Fruit fly (Drosophila melanogaster) whole organism, embryonic: Measurements from ENCODE around the gene CG9550.

Experiments used
- Atf6 ChIP-seq: fragments of 200-800 bp; sonication (Bioruptor generic); IDR thresholded peaks from 2 replicates; pipeline ENCODE4 v1.3.6; 2022; ENCODE audit warnings: missing biosample characterization, missing genetic modification characterization
- Bdp1 ChIP-seq: fragments of 200-800 bp; sonication (Bioruptor generic); optimal IDR thresholded peaks from 3 replicates; lab custom pipeline; 2016; ENCODE audit warnings: missing biosample characterization, missing genetic modification characterization
- CG10209 ChIP-seq: fragments of 200-800 bp; sonication (Bioruptor generic); optimal IDR thresholded peaks from 3 replicates; lab custom pipeline; 2017; ENCODE audit warnings: missing biosample characterization, mild to moderate bottlenecking, missing genetic modification characterization, missing genetic modification reagents
- CG1024 ChIP-seq: fragments of 200-800 bp; sonication (Bioruptor generic); IDR thresholded peaks from 2 replicates; pipeline ENCODE4 v1.3.6; 2022; ENCODE audit warnings: missing biosample characterization, missing genetic modification characterization
- CG11085 ChIP-seq: fragments of 200-800 bp; sonication (Bioruptor generic); IDR thresholded peaks from 2 replicates; pipeline ENCODE4 v1.3.6; 2022; ENCODE audit warnings: missing biosample characterization, missing genetic modification characterization
- CG12236 ChIP-seq: fragments of 200-800 bp; sonication (Bioruptor generic); optimal IDR thresholded peaks from 2 replicates; lab custom pipeline; 2016; ENCODE audit warnings: missing biosample characterization, missing genetic modification characterization
- CG13296 ChIP-seq: fragments of 200-800 bp; sonication (Bioruptor generic); optimal IDR thresholded peaks from 3 replicates; lab custom pipeline; 2018; ENCODE audit warnings: missing biosample characterization, mild to moderate bottlenecking, missing genetic modification characterization
- CG14667 ChIP-seq: fragments of 200-800 bp; sonication (Bioruptor generic); IDR thresholded peaks from 2 replicates; pipeline ENCODE4 v1.3.6; 2022; ENCODE audit warnings: missing biosample characterization, missing genetic modification characterization
- CG15011 ChIP-seq: fragments of 200-800 bp; sonication (Bioruptor generic); optimal IDR thresholded peaks from 3 replicates; lab custom pipeline; 2018; ENCODE audit warnings: missing biosample characterization, mild to moderate bottlenecking, missing genetic modification characterization
- CG15269 ChIP-seq: fragments of 200-800 bp; sonication (Bioruptor generic); optimal IDR thresholded peaks from 2 replicates; lab custom pipeline; 2018; ENCODE audit warnings: missing biosample characterization, mild to moderate bottlenecking, missing genetic modification characterization, moderate library complexity
- CG15514 ChIP-seq: fragments of 200-800 bp; sonication (Bioruptor generic); optimal IDR thresholded peaks from 3 replicates; lab custom pipeline; 2017; ENCODE audit warnings: missing biosample characterization, missing genetic modification characterization, mild to moderate bottlenecking, moderate library complexity, missing genetic modification reagents
- CG1602 ChIP-seq: fragments of 200-800 bp; sonication (Bioruptor generic); optimal IDR thresholded peaks from 3 replicates; lab custom pipeline; 2016; ENCODE audit warnings: missing biosample characterization, missing genetic modification characterization
- CG17612 ChIP-seq: fragments of 200-800 bp; sonication (Bioruptor generic); IDR thresholded peaks from 2 replicates; pipeline ENCODE4 v1.3.6; 2022; ENCODE audit warnings: missing biosample characterization, missing genetic modification characterization
- CG18011 ChIP-seq: fragments of 200-800 bp; sonication (Bioruptor generic); optimal IDR thresholded peaks from 2 replicates; lab custom pipeline; 2017; ENCODE audit warnings: missing biosample characterization, missing genetic modification characterization, mild to moderate bottlenecking, moderate library complexity, missing genotype
- CG2202 ChIP-seq: fragments of 200-800 bp; sonication (Bioruptor generic); optimal IDR thresholded peaks from 2 replicates; lab custom pipeline; 2018; ENCODE audit warnings: missing biosample characterization, mild to moderate bottlenecking, missing genetic modification characterization
- CG3995 ChIP-seq: fragments of 200-800 bp; sonication (Bioruptor generic); optimal IDR thresholded peaks from 3 replicates; lab custom pipeline; 2016; ENCODE audit warnings: missing biosample characterization, missing genetic modification characterization
- CG4360 ChIP-seq: fragments of 200-800 bp; sonication (Bioruptor generic); IDR thresholded peaks from 2 replicates; pipeline ENCODE4 v1.3.6; 2022; ENCODE audit warnings: missing biosample characterization, missing genetic modification characterization
- CG4404 ChIP-seq: fragments of 200-800 bp; sonication (Bioruptor generic); IDR thresholded peaks from 2 replicates; pipeline ENCODE4 v1.3.6; 2022; ENCODE audit warnings: missing biosample characterization, missing genetic modification characterization
- CG4707 ChIP-seq: fragments of 200-800 bp; sonication (Bioruptor generic); optimal IDR thresholded peaks from 2 replicates; lab custom pipeline; 2018; ENCODE audit warnings: missing biosample characterization, mild to moderate bottlenecking, missing genetic modification characterization, moderate library complexity
- CG5180 ChIP-seq: fragments of 200-800 bp; sonication (Bioruptor generic); optimal IDR thresholded peaks from 3 replicates; lab custom pipeline; 2017; ENCODE audit warnings: missing biosample characterization, missing genetic modification characterization, mild to moderate bottlenecking, moderate library complexity, missing genetic modification reagents
- CG5953 ChIP-seq: fragments of 200-800 bp; sonication (Bioruptor generic); IDR thresholded peaks from 2 replicates; pipeline ENCODE4 v1.3.6; 2022; ENCODE audit warnings: missing biosample characterization, missing genetic modification characterization
- CG6689 ChIP-seq: fragments of 200-800 bp; sonication (Bioruptor generic); IDR thresholded peaks from 2 replicates; pipeline ENCODE4 v1.3.6; 2022; ENCODE audit warnings: missing biosample characterization, missing genetic modification characterization
- CG6765 ChIP-seq: fragments of 200-800 bp; sonication (Bioruptor generic); optimal IDR thresholded peaks from 3 replicates; lab custom pipeline; 2017; ENCODE audit warnings: missing biosample characterization, mild to moderate bottlenecking, missing genetic modification characterization
- CG6813 ChIP-seq: fragments of 200-800 bp; sonication (Bioruptor generic); optimal IDR thresholded peaks from 2 replicates; lab custom pipeline; 2017; ENCODE audit warnings: missing biosample characterization, missing genetic modification characterization, mild to moderate bottlenecking, moderate library complexity, missing genetic modification reagents
- CG6854 ChIP-seq: fragments of 200-800 bp; sonication (Bioruptor generic); optimal IDR thresholded peaks from 3 replicates; lab custom pipeline; 2017; ENCODE audit warnings: missing biosample characterization, mild to moderate bottlenecking, missing genetic modification characterization
- CG7372 ChIP-seq: fragments of 200-800 bp; sonication (Bioruptor generic); IDR thresholded peaks from 2 replicates; pipeline ENCODE4 v1.3.6; 2022; ENCODE audit warnings: missing biosample characterization, missing genetic modification characterization
- CG7745 ChIP-seq: fragments of 200-800 bp; sonication (Bioruptor generic); optimal IDR thresholded peaks from 2 replicates; lab custom pipeline; 2018; ENCODE audit warnings: missing biosample characterization, mild to moderate bottlenecking, missing genetic modification characterization, moderate library complexity
- CG7839 ChIP-seq: fragments of 200-800 bp; sonication (Bioruptor generic); optimal IDR thresholded peaks from 3 replicates; lab custom pipeline; 2018; ENCODE audit warnings: missing biosample characterization, mild to moderate bottlenecking, missing genetic modification characterization, moderate library complexity
- CkIIα-i1 ChIP-seq: fragments of 200-800 bp; sonication (Bioruptor generic); IDR thresholded peaks from 2 replicates; pipeline ENCODE4 v1.3.6; 2022; ENCODE audit warnings: missing biosample characterization, missing genetic modification characterization
- Elba2 ChIP-seq: fragments of 200-800 bp; sonication (Bioruptor generic); optimal IDR thresholded peaks from 3 replicates; lab custom pipeline; 2016; ENCODE audit warnings: missing biosample characterization, missing genetic modification characterization
- Lpt ChIP-seq: fragments of >200 bp; optimal IDR thresholded peaks from 2 replicates; lab custom pipeline; 2018; ENCODE audit warnings: missing biosample characterization, missing genetic modification characterization
- NC2β ChIP-seq: fragments of 200-800 bp; sonication (Bioruptor generic); optimal IDR thresholded peaks from 2 replicates; lab custom pipeline; 2016; ENCODE audit warnings: missing biosample characterization, missing genetic modification characterization
- Opbp ChIP-seq: fragments of 200-800 bp; sonication (Bioruptor generic); IDR thresholded peaks from 3 replicates; pipeline ENCODE4 v1.3.6; 2022; ENCODE audit warnings: missing biosample characterization, missing genetic modification characterization; ENCODE audit not compliant: partially characterized antibody
- Sox100B ChIP-seq: fragments of 200-800 bp; sonication (Bioruptor generic); optimal IDR thresholded peaks from 3 replicates; lab custom pipeline; 2018; ENCODE audit warnings: missing biosample characterization, mild to moderate bottlenecking, missing genetic modification characterization
- Xbp1 ChIP-seq: fragments of 200-800 bp; sonication (Bioruptor generic); optimal IDR thresholded peaks from 3 replicates; lab custom pipeline; 2016; ENCODE audit warnings: missing biosample characterization, mild to moderate bottlenecking, missing genetic modification characterization
- btn ChIP-seq: fragments of 200-800 bp; sonication (Bioruptor generic); optimal IDR thresholded peaks from 2 replicates; lab custom pipeline; 2016; ENCODE audit warnings: missing biosample characterization, missing genetic modification characterization
- da ChIP-seq: fragments of 200-800 bp; sonication (Bioruptor generic); optimal IDR thresholded peaks from 2 replicates; lab custom pipeline; 2016; ENCODE audit warnings: missing biosample characterization, missing genetic modification characterization
- dpn ChIP-seq, 2 experiments: fragments of 200-800 bp; sonication (Bioruptor generic); optimal IDR thresholded peaks; 3 replicates each; lab custom pipeline; 2016; ENCODE audit warnings: missing biosample characterization in 2 of 2, missing genetic modification characterization in 2 of 2
- emc ChIP-seq: fragments of 200-800 bp; sonication (Bioruptor generic); optimal IDR thresholded peaks from 2 replicates; lab custom pipeline; 2016; ENCODE audit warnings: missing biosample characterization, missing genetic modification characterization
- fu2 ChIP-seq: fragments of 200-800 bp; sonication (Bioruptor generic); optimal IDR thresholded peaks from 2 replicates; lab custom pipeline; 2016; ENCODE audit warnings: missing biosample characterization, missing genetic modification characterization
- insv ChIP-seq, 2 experiments: fragments of 200-800 bp; sonication (Bioruptor generic); optimal IDR thresholded peaks; 3 replicates each; lab custom pipeline; 2016 to 2018; ENCODE audit warnings: missing biosample characterization in 2 of 2, missing genetic modification characterization in 2 of 2
- lilli ChIP-seq: fragments of 200-800 bp; sonication (Bioruptor generic); optimal IDR thresholded peaks from 3 replicates; lab custom pipeline; 2016; ENCODE audit warnings: missing biosample characterization, missing genetic modification characterization
- lola ChIP-seq, 3 experiments: fragments of >200 bp in 2 of 3; fragments of 200-800 bp in 1 of 3; sonication (Bioruptor generic) in 1 of 3; optimal IDR thresholded peaks; 2 replicates each; lab custom pipeline; 2017 to 2019; ENCODE audit warnings: missing biosample characterization in 3 of 3, missing genetic modification characterization in 3 of 3, mild to moderate bottlenecking in 1 of 3, moderate library complexity in 1 of 3
- odd ChIP-seq: fragments of 200-800 bp; sonication (Bioruptor generic); optimal IDR thresholded peaks from 2 replicates; lab custom pipeline; 2017; ENCODE audit warnings: missing biosample characterization, mild to moderate bottlenecking, missing genetic modification characterization
- p53 ChIP-seq: fragments of 200-800 bp; sonication (Bioruptor generic); optimal IDR thresholded peaks from 2 replicates; lab custom pipeline; 2016; ENCODE audit warnings: missing biosample characterization, missing genetic modification characterization
- pho ChIP-seq: fragments of 200-800 bp; sonication (Bioruptor generic); optimal IDR thresholded peaks from 2 replicates; lab custom pipeline; 2016; ENCODE audit warnings: missing biosample characterization, missing genetic modification characterization
- sqz ChIP-seq: fragments of 200-800 bp; sonication (Bioruptor generic); optimal IDR thresholded peaks from 3 replicates; lab custom pipeline; 2018; ENCODE audit warnings: missing biosample characterization, mild to moderate bottlenecking, missing genetic modification characterization
- unc-4 ChIP-seq: fragments of 200-800 bp; sonication (Bioruptor generic); IDR thresholded peaks from 2 replicates; pipeline ENCODE4 v1.3.6; 2022; ENCODE audit warnings: missing biosample characterization, missing genetic modification characterization; ENCODE audit not compliant: partially characterized antibody
- unpg ChIP-seq: fragments of 200-800 bp; sonication (Bioruptor generic); optimal IDR thresholded peaks from 3 replicates; lab custom pipeline; 2018; ENCODE audit warnings: missing biosample characterization, mild to moderate bottlenecking, missing genetic modification characterization, moderate library complexity
- wek ChIP-seq: fragments of 200-800 bp; sonication (Bioruptor generic); optimal IDR thresholded peaks from 3 replicates; lab custom pipeline; 2018; ENCODE audit warnings: missing biosample characterization, mild to moderate bottlenecking, missing genetic modification characterization, moderate library complexity

The CG9550 gene

dm6 chr2L:6490783-6491249 is 6.0 kb upstream of the CG9550 start, which contains the start of the genes Phf5a and CG31638 (continued):
- TF ChIP-seq lola (GFP tag; optimal IDR thresholded peaks at IDR 0.05; lab: Kevin White, UChicago) (peak in 1 of 3 experiments; percentile 73), CG7839 (tag; lab: Kevin White, UChicago) (peak; percentile 87), CG4360 (GFP tag; lab: Robert Waterston, UW) (peak; percentile 68), NC2β (GFP tag; lab: Kevin White, UChicago) (peak; percentile 60), CG5180 (GFP tag; lab: Kevin White, UChicago) (peak; percentile 66), CG1024 (GFP tag; lab: Robert Waterston, UW) (peak; percentile 64), lilli (GFP tag; lab: Kevin White, UChicago) (peak; percentile 95), CG6765 (GFP tag; lab: Kevin White, UChicago) (peak; percentile 81), CG4707 (GFP tag; lab: Kevin White, UChicago) (peak; percentile 49), Lpt (GFP tag; lab: Kevin White, UChicago) (no peak), CG7372 (peak; percentile 97), Opbp (peak; percentile 17; the same call in 1 of the 3 replicates), CG6689 (GFP tag; lab: Robert Waterston, UW) (peak; percentile 97), Sox100B (no peak), wek (peak; percentile 91), da (no peak), btn (no peak), CG4404 (GFP tag; lab: Robert Waterston, UW) (peak; percentile 97), p53 (GFP tag; lab: Kevin White, UChicago) (no peak), Atf6 (peak; percentile 68; the same call in 1 of the 2 replicates), CG18011 (GFP tag; lab: Kevin White, UChicago) (peak; percentile 82), CG17612 (GFP tag; lab: Robert Waterston, UW) (peak; percentile 94), odd (GFP tag; lab: Kevin White, UChicago) (peak; percentile 72), CG6813 (GFP tag; lab: Kevin White, UChicago) (peak; percentile 92), CG15269 (peak; percentile 87), CG5953 (GFP tag; lab: Robert Waterston, UW) (no peak), CG7745 (peak; percentile 72), CG12236 (GFP tag; lab: Kevin White, UChicago) (peak; percentile 6), CG11085 (GFP tag; lab: Robert Waterston, UW) (peak; percentile 97), Elba2 (GFP tag; lab: Kevin White, UChicago) (peak; percentile 63), CG13296 (GFP tag; lab: Kevin White, UChicago) (peak; percentile 92), CG10209 (GFP tag; lab: Kevin White, UChicago) (peak; percentile 88), unpg (GFP tag; lab: Kevin White, UChicago) (peak; percentile 87), pho (GFP tag; lab: Kevin White, UChicago) (no peak), CG2202 (tag; lab: Kevin White, UChicago) (peak; percentile 90), insv (GFP tag; optimal IDR thresholded peaks at IDR 0.05; lab: Kevin White, UChicago) (peak in 1 of 2 experiments; percentile 19), Bdp1 (GFP tag; lab: Kevin White, UChicago) (peak; percentile 85), CG1602 (GFP tag; lab: Kevin White, UChicago) (peak; percentile 95), dpn (GFP tag; optimal IDR thresholded peaks at IDR 0.05; lab: Kevin White, UChicago) (peak; percentile 66 to 92), Xbp1 (GFP tag; lab: Kevin White, UChicago) (peak; percentile 74), emc (GFP tag; lab: Kevin White, UChicago) (no peak), fu2 (GFP tag; lab: Kevin White, UChicago) (peak; percentile 76), CG14667 (GFP tag; lab: Robert Waterston, UW) (peak; percentile 97), unc-4 (GFP tag; lab: Robert Waterston, UW) (peak; percentile 39; the same call in 1 of the 2 replicates), CG6854 (GFP tag; lab: Kevin White, UChicago) (peak; percentile 64), CG15011 (GFP tag; lab: Kevin White, UChicago) (peak; percentile 82), CkIIα-i1 (no peak), CG3995 (GFP tag; lab: Kevin White, UChicago) (peak; percentile 56), CG15514 (GFP tag; lab: Kevin White, UChicago) (peak; percentile 87), sqz (GFP tag; lab: Kevin White, UChicago) (peak; percentile 83)
